Worm (Caenorhabditis elegans): ENCODE measurements around the gene R102.10.

R102.10 gene

DNA sequence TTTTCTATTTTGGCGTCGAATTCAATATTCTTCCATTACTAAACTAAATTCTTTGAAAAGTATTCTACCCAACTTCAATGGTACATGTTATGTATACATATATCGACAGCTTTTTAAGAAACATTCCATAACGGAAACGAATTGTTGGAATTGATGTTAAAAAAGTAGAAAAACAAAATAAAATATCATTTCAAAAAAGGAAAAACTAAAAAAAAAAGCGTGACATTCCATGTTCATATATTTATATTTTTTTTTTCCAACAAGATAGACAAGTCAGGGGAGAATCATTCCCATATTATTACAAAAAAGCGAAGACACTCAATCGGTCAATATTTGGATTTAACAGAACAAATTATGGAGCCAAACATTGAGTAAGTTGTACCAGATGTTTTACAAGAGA, at the start of gene R102.10:
Gene R102.10 (plus strand): TSS at position 301 of the 400 bp plus-strand sequence.
- TF ChIP-seq nhr-48 (tag; optimal IDR thresholded peaks at IDR 0.05) (no peak), nhr-41 (GFP tag; IDR thresholded peaks at IDR 0.05) (no peak), nhr-102 (tag; optimal IDR thresholded peaks at IDR 0.05) (no peak), zip-11 (GFP tag; IDR thresholded peaks at IDR 0.05) (no peak), ceh-28 (tag; optimal IDR thresholded peaks at IDR 0.05) (no peak), hif-1 (tag; optimal IDR thresholded peaks at IDR 0.05) (no peak), lin-39 (tag; optimal IDR thresholded peaks at IDR 0.05) (no peak)

ce11 chrIV:10656770-10657323, 48.4 kb upstream of the R102.10 start, which contains the start of gene K08C7.1:
K08C7.1 (plus strand) TSS chrIV:10656812.
- TF ChIP-seq dve-1 (tag; optimal IDR thresholded peaks at IDR 0.05; ENCODE audit: insufficient read depth) (peak; percentile 35), snpc-1.2 (GFP tag; IDR thresholded peaks at IDR 0.05) (no peak), ZK546.5 (tag; optimal IDR thresholded peaks at IDR 0.05) (no peak), zag-1 (tag; optimal IDR thresholded peaks at IDR 0.05) (no peak), aly-2 (tag; optimal IDR thresholded peaks at IDR 0.05) (no peak), spr-3 (GFP tag; optimal IDR thresholded peaks at IDR 0.05) (no peak), set-16 (GFP tag; IDR thresholded peaks at IDR 0.05) (no peak), F49E8.2 (tag; optimal IDR thresholded peaks at IDR 0.05; ENCODE audit: borderline replicate concordance) (no peak), dpl-1 (GFP tag; optimal IDR thresholded peaks at IDR 0.05) (no peak), Y105C5A.15 (GFP tag; IDR thresholded peaks at IDR 0.05) (no peak), F44E2.7 (GFP tag; IDR thresholded peaks at IDR 0.05) (no peak), mdt-29 (GFP tag; IDR thresholded peaks at IDR 0.05) (no peak), unc-62 (GFP tag; optimal IDR thresholded peaks at IDR 0.05 in 1 of 2) (peak in 1 of 2 experiments; percentile 89), unc-62 (tag; optimal IDR thresholded peaks at IDR 0.05) (no peak), ama-1 (optimal IDR thresholded peaks at IDR 0.05) (no peak), R02D3.7 (tag; optimal IDR thresholded peaks at IDR 0.05) (no peak), madf-9 (GFP tag; conservative IDR thresholded peaks at IDR 0.05) (no peak), nhr-6 (tag; optimal IDR thresholded peaks at IDR 0.05) (no peak), nhr-77 (tag; optimal IDR thresholded peaks at IDR 0.05) (peak; percentile 21), egl-27 (tag; optimal IDR thresholded peaks at IDR 0.05) (no peak), skn-1 (tag; optimal IDR thresholded peaks at IDR 0.05) (no peak), jun-1 (tag; optimal IDR thresholded peaks at IDR 0.05) (no peak), T26A8.4 (GFP tag; IDR thresholded peaks at IDR 0.05) (no peak), dmd-8 (GFP tag; IDR thresholded peaks at IDR 0.05) (no peak), nhr-111 (GFP tag; optimal IDR thresholded peaks at IDR 0.05) (no peak), nhr-10 (tag; optimal IDR thresholded peaks at IDR 0.05) (no peak), dmd-6 (GFP tag; IDR thresholded peaks at IDR 0.05) (peak; percentile 44; the same call in 1 of the 2 replicates), nhr-237 (tag; optimal IDR thresholded peaks at IDR 0.05) (no peak), nhr-48 (tag; optimal IDR thresholded peaks at IDR 0.05) (no peak), D1046.2 (GFP tag; IDR thresholded peaks at IDR 0.05) (no peak), dmd-9 (GFP tag; IDR thresholded peaks at IDR 0.05) (no peak), arid-1 (GFP tag; conservative IDR thresholded peaks at IDR 0.05) (no peak), mep-1 (tag; optimal IDR thresholded peaks at IDR 0.05) (no peak), pqm-1 (tag; optimal IDR thresholded peaks at IDR 0.05) (peak; percentile 80), lin-1 (GFP tag; IDR thresholded peaks at IDR 0.05) (no peak), sdz-12 (GFP tag; optimal IDR thresholded peaks at IDR 0.05) (no peak), nhr-41 (GFP tag; IDR thresholded peaks at IDR 0.05) (no peak), duxl-1 (tag; optimal IDR thresholded peaks at IDR 0.05; ENCODE audit: poor library complexity) (no peak), lsy-2 (tag; optimal IDR thresholded peaks at IDR 0.05) (no peak), zfp-2 (tag; optimal IDR thresholded peaks at IDR 0.05) (no peak), daf-8 (GFP tag; IDR thresholded peaks at IDR 0.05) (no peak), attf-4 (tag; optimal IDR thresholded peaks at IDR 0.05) (no peak), lin-15B (tag; optimal IDR thresholded peaks at IDR 0.05) (no peak), ctbp-1 (GFP tag; IDR thresholded peaks at IDR 0.05) (no peak), ceh-82 (tag; optimal IDR thresholded peaks at IDR 0.05) (no peak), cey-2 (tag; optimal IDR thresholded peaks at IDR 0.05; ENCODE audit: borderline replicate concordance, insufficient read depth) (no peak)
